Worm (Caenorhabditis elegans) whole organism, L4 larva: Measurements from ENCODE around the gene chil-18.

Source experiments
- arid-1 ChIP-seq: fragments of 200-800 bp; sonication (Bioruptor generic); conservative IDR thresholded peaks from 2 replicates; pipeline ENCODE4 v1.3.6; 2022; ENCODE audit warnings: missing genetic modification reagents, missing genetic modification characterization, missing compliant biosample characterization
- ceh-28 ChIP-seq: fragments of 150-350 bp; optimal IDR thresholded peaks from 2 replicates; lab custom pipeline; 2014; ENCODE audit warnings: missing biosample characterization, missing genetic modification reagents, missing genetic modification characterization
- ces-1 ChIP-seq: fragments of 150-350 bp; sonication (generic microtip); optimal IDR thresholded peaks from 4 replicates; lab custom pipeline; 2014; ENCODE audit warnings: missing biosample characterization, missing genetic modification reagents, missing genetic modification characterization
- cey-2 ChIP-seq: sonication (generic microtip); optimal IDR thresholded peaks from 3 replicates; lab custom pipeline; 2017; ENCODE audit warnings: missing genetic modification characterization, mild to moderate bottlenecking, missing compliant biosample characterization, antibody characterized with exemption, borderline replicate concordance; ENCODE audit not compliant: insufficient read depth
- dmd-9 ChIP-seq: fragments of 200-800 bp; sonication (Bioruptor generic); IDR thresholded peaks from 2 replicates; pipeline ENCODE4 v1.3.6; 2022; ENCODE audit warnings: missing genetic modification reagents, missing genetic modification characterization, missing compliant biosample characterization
- dpl-1 ChIP-seq: fragments of 150-350 bp; optimal IDR thresholded peaks from 2 replicates; lab custom pipeline; 2014; ENCODE audit warnings: missing biosample characterization, missing genetic modification reagents, missing genetic modification characterization
- egl-27 ChIP-seq: sonication (generic microtip); optimal IDR thresholded peaks from 3 replicates; lab custom pipeline; 2017; ENCODE audit warnings: missing biosample characterization, missing genetic modification reagents, missing genetic modification characterization
- egl-43 ChIP-seq: fragments of 200-800 bp; sonication (Bioruptor generic); IDR thresholded peaks from 2 replicates; pipeline ENCODE4 v1.3.6; 2022; ENCODE audit warnings: missing genetic modification reagents, missing genetic modification characterization, missing compliant biosample characterization
- lin-1 ChIP-seq: fragments of 200-800 bp; sonication (Bioruptor generic); IDR thresholded peaks from 2 replicates; pipeline ENCODE4 v1.3.6; 2022; ENCODE audit warnings: missing genetic modification reagents, missing genetic modification characterization, missing compliant biosample characterization
- lir-3 ChIP-seq: sonication (generic microtip); optimal IDR thresholded peaks from 2 replicates; lab custom pipeline; 2016; ENCODE audit warnings: mild to moderate bottlenecking, missing genetic modification characterization, missing compliant biosample characterization
- nhr-25 ChIP-seq: sonication (generic microtip); optimal IDR thresholded peaks from 2 replicates; lab custom pipeline; 2017; ENCODE audit warnings: missing genetic modification characterization, mild to moderate bottlenecking, missing compliant biosample characterization, antibody characterized with exemption, moderate library complexity, borderline replicate concordance; ENCODE audit not compliant: insufficient read depth
- unc-62 ChIP-seq, 3 experiments: fragments of 150-350 bp in 1 of 3; sonication (generic microtip); optimal IDR thresholded peaks in 2 of 3; peaks in 1 of 3; 1 replicate in 1 of 3; 2 replicates in 2 of 3; lab custom pipeline; 2014 to 2017; ENCODE audit warnings: missing biosample characterization in 3 of 3, missing genetic modification characterization in 3 of 3, missing genetic modification reagents in 3 of 3, missing genotype in 1 of 3
- zfp-2 ChIP-seq: sonication (generic microtip); optimal IDR thresholded peaks from 2 replicates; lab custom pipeline; 2016; ENCODE audit warnings: mild to moderate bottlenecking, missing genetic modification characterization, missing compliant biosample characterization

ce11 chrII:9480006-9480405 is 31.9 kb downstream of the chil-18 start, which contains the start of gene T19H5.7:
- TF ChIP-seq dmd-9 (GFP tag; lab: Robert Waterston, UW) (no peak), arid-1 (GFP tag; lab: Robert Waterston, UW) (no peak), nhr-25 (tag; lab: Kevin White, UChicago) (no peak), lir-3 (tag; lab: Kevin White, UChicago) (no peak), ceh-28 (tag; lab: Kevin White, UChicago) (no peak), egl-27 (tag; lab: Kevin White, UChicago) (no peak), zfp-2 (tag; lab: Kevin White, UChicago) (no peak), dpl-1 (GFP tag; lab: Kevin White, UChicago) (no peak), egl-43 (GFP tag; lab: Robert Waterston, UW) (no peak), cey-2 (tag; lab: Kevin White, UChicago) (no peak), lin-1 (GFP tag; lab: Robert Waterston, UW) (no peak), unc-62 (GFP tag; optimal IDR thresholded peaks at IDR 0.05 in 1 of 2; lab: Kevin White, UChicago) (no peak), unc-62 (tag; optimal IDR thresholded peaks at IDR 0.05; lab: Kevin White, UChicago) (no peak), ces-1 (no peak)
